Worm (Caenorhabditis elegans) whole organism, L3 larva: Measurements from ENCODE around the gene mel-32.

Experiments used
- R02D3.7 ChIP-seq: fragments of 150-350 bp; optimal IDR thresholded peaks from 2 replicates; lab custom pipeline; 2014; ENCODE audit warnings: missing biosample characterization, missing genetic modification characterization
- ZK546.5 ChIP-seq: sonication (generic microtip); optimal IDR thresholded peaks from 2 replicates; lab custom pipeline; 2017; ENCODE audit warnings: missing biosample characterization, missing genetic modification characterization
- ama-1 ChIP-seq: fragments of 150-350 bp; optimal IDR thresholded peaks from 2 replicates; lab custom pipeline; 2018
- ceh-16 ChIP-seq: sonication (generic microtip); optimal IDR thresholded peaks from 2 replicates; lab custom pipeline; 2017; ENCODE audit warnings: missing biosample characterization, missing genetic modification characterization
- ceh-28 ChIP-seq: fragments of 150-350 bp; optimal IDR thresholded peaks from 2 replicates; lab custom pipeline; 2014; ENCODE audit warnings: missing biosample characterization, missing genetic modification reagents, missing genetic modification characterization
- ceh-82 ChIP-seq: fragments of 150-350 bp; optimal IDR thresholded peaks from 2 replicates; lab custom pipeline; 2014; ENCODE audit warnings: missing biosample characterization, missing genetic modification characterization
- ceh-9 ChIP-seq: sonication (generic microtip); optimal IDR thresholded peaks from 2 replicates; lab custom pipeline; 2018; ENCODE audit warnings: missing biosample characterization, missing genetic modification characterization
- daf-12 ChIP-seq: fragments of 150-350 bp; optimal IDR thresholded peaks from 2 replicates; lab custom pipeline; 2014; ENCODE audit warnings: missing biosample characterization, missing genetic modification reagents, missing genetic modification characterization
- egl-27 ChIP-seq: sonication (generic microtip); optimal IDR thresholded peaks from 4 replicates; lab custom pipeline; 2017; ENCODE audit warnings: missing biosample characterization, missing genetic modification reagents, missing genetic modification characterization
- egl-5 ChIP-seq: fragments of 150-350 bp; optimal IDR thresholded peaks from 2 replicates; lab custom pipeline; 2017; ENCODE audit warnings: missing biosample characterization, missing genetic modification reagents, missing genetic modification characterization, inconsistent platforms
- elt-1 ChIP-seq: fragments of 150-350 bp; optimal IDR thresholded peaks from 2 replicates; lab custom pipeline; 2014; ENCODE audit warnings: missing biosample characterization, missing genetic modification characterization
- eor-1 ChIP-seq, 2 experiments: fragments of 150-350 bp; optimal IDR thresholded peaks; 2 replicates each; lab custom pipeline; 2014 to 2018; ENCODE audit warnings: missing biosample characterization in 2 of 2, missing genetic modification characterization in 2 of 2
- fkh-10 ChIP-seq: sonication (generic microtip); optimal IDR thresholded peaks from 2 replicates; lab custom pipeline; 2017; ENCODE audit warnings: missing biosample characterization, missing genetic modification reagents, missing genetic modification characterization
- fos-1 ChIP-seq: fragments of 150-350 bp; optimal IDR thresholded peaks from 2 replicates; lab custom pipeline; 2014; ENCODE audit warnings: missing biosample characterization, missing genetic modification characterization
- hmg-11 ChIP-seq: sonication (generic microtip); optimal IDR thresholded peaks from 2 replicates; lab custom pipeline; 2016; ENCODE audit warnings: missing genetic modification characterization, missing compliant biosample characterization
- jun-1 ChIP-seq: fragments of 150-350 bp; optimal IDR thresholded peaks from 2 replicates; lab custom pipeline; 2014; ENCODE audit warnings: missing biosample characterization, missing genetic modification reagents, missing genetic modification characterization
- lin-15B ChIP-seq: fragments of 150-350 bp; optimal IDR thresholded peaks from 2 replicates; lab custom pipeline; 2014; ENCODE audit warnings: missing biosample characterization, missing genetic modification characterization
- lsy-12 ChIP-seq: sonication (generic microtip); optimal IDR thresholded peaks from 2 replicates; lab custom pipeline; 2016; ENCODE audit warnings: mild to moderate bottlenecking, missing genetic modification characterization, missing compliant biosample characterization
- mdl-1 ChIP-seq: fragments of 150-350 bp; optimal IDR thresholded peaks from 2 replicates; lab custom pipeline; 2014; ENCODE audit warnings: missing biosample characterization, missing genetic modification characterization
- mml-1 ChIP-seq: fragments of 150-350 bp; sonication (generic microtip); optimal IDR thresholded peaks from 3 replicates; lab custom pipeline; 2014; ENCODE audit warnings: missing biosample characterization, missing genetic modification characterization
- nfya-1 ChIP-seq: sonication (generic microtip); optimal IDR thresholded peaks from 2 replicates; lab custom pipeline; 2017; ENCODE audit warnings: missing genetic modification characterization, mild to moderate bottlenecking, missing compliant biosample characterization, antibody characterized with exemption, moderate library complexity; ENCODE audit not compliant: insufficient read depth
- nhr-11 ChIP-seq: fragments of 150-350 bp; optimal IDR thresholded peaks from 2 replicates; lab custom pipeline; 2014; ENCODE audit warnings: missing biosample characterization, missing genetic modification characterization
- nhr-12 ChIP-seq: fragments of 150-350 bp; optimal IDR thresholded peaks from 2 replicates; lab custom pipeline; 2014; ENCODE audit warnings: missing biosample characterization, missing genetic modification characterization
- nhr-23 ChIP-seq: fragments of 150-350 bp; optimal IDR thresholded peaks from 2 replicates; lab custom pipeline; 2014; ENCODE audit warnings: missing biosample characterization, missing genetic modification reagents, missing genetic modification characterization
- nhr-237 ChIP-seq: fragments of 150-350 bp; optimal IDR thresholded peaks from 2 replicates; lab custom pipeline; 2014; ENCODE audit warnings: missing biosample characterization, missing genetic modification characterization
- nhr-25 ChIP-seq: sonication (generic microtip); optimal IDR thresholded peaks from 2 replicates; lab custom pipeline; 2017; ENCODE audit warnings: missing biosample characterization, missing genetic modification characterization
- nhr-28 ChIP-seq: fragments of 150-350 bp; optimal IDR thresholded peaks from 2 replicates; lab custom pipeline; 2014; ENCODE audit warnings: missing biosample characterization, missing genetic modification characterization
- nhr-43 ChIP-seq: sonication (generic microtip); optimal IDR thresholded peaks from 2 replicates; lab custom pipeline; 2016; ENCODE audit warnings: mild to moderate bottlenecking, missing genetic modification characterization, missing compliant biosample characterization; ENCODE audit not compliant: poor library complexity, severe bottlenecking
- nhr-67 ChIP-seq: fragments of 150-350 bp; optimal IDR thresholded peaks from 2 replicates; lab custom pipeline; 2014; ENCODE audit warnings: missing biosample characterization, missing genetic modification characterization
- nhr-76 ChIP-seq: fragments of 150-350 bp; sonication (generic microtip); optimal IDR thresholded peaks from 5 replicates; lab custom pipeline; 2014; ENCODE audit warnings: missing biosample characterization, missing genetic modification characterization
- nhr-77 ChIP-seq: fragments of 150-350 bp; optimal IDR thresholded peaks from 2 replicates; lab custom pipeline; 2014; ENCODE audit warnings: missing biosample characterization, missing genetic modification characterization
- sea-2 ChIP-seq: fragments of 150-350 bp; sonication (generic microtip); optimal IDR thresholded peaks from 4 replicates; lab custom pipeline; 2014; ENCODE audit warnings: missing biosample characterization, missing genetic modification reagents, missing genetic modification characterization
- skn-1 ChIP-seq: fragments of 150-350 bp; optimal IDR thresholded peaks from 2 replicates; lab custom pipeline; 2014; ENCODE audit warnings: missing biosample characterization, missing genetic modification characterization
- snpc-4 ChIP-seq: fragments of 150-350 bp; optimal IDR thresholded peaks from 2 replicates; lab custom pipeline; 2014; ENCODE audit warnings: missing biosample characterization, missing genetic modification characterization
- tbx-2 ChIP-seq: sonication (generic microtip); optimal IDR thresholded peaks from 2 replicates; lab custom pipeline; 2016; ENCODE audit warnings: mild to moderate bottlenecking, missing genetic modification characterization, missing compliant biosample characterization
- unc-39 ChIP-seq: sonication (generic microtip); optimal IDR thresholded peaks from 4 replicates; lab custom pipeline; 2017; ENCODE audit warnings: missing biosample characterization, missing genetic modification characterization
- unc-62 ChIP-seq: fragments of 150-350 bp; sonication (generic microtip); optimal IDR thresholded peaks from 4 replicates; lab custom pipeline; 2014; ENCODE audit warnings: missing biosample characterization, missing genetic modification reagents, missing genetic modification characterization
- zag-1 ChIP-seq: fragments of 150-350 bp; optimal IDR thresholded peaks from 2 replicates; lab custom pipeline; 2014; ENCODE audit warnings: missing biosample characterization, missing genetic modification characterization

mel-32 gene

DNA sequence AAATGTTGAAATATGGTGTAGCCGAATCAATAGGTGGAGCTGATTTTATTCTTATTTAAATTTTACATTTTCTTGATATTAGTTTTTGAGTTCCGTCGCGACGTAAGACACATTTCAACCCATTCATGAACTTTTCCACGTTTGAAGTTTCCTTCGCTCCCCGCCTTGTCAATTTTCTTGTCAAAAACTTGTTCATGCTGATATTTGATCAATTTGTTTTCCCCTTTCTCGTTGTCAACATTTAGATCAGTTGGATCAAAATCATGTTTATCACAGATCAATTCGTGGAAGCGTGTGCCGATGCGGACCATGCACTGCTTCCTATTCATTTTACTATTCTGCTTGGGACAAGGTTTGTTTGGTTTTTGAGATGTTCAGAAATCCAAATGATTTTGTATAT lies 40.1 kb upstream of the mel-32 start, which contains the start of gene chtb-2:
chtb-2 (plus strand) TSS at position 301 of the 400 bp plus-strand sequence.
- TF ChIP-seq nhr-28 (no peak), nhr-77 (tag; lab: Kevin White, UChicago) (no peak), ZK546.5 (no peak), fos-1 (no peak), zag-1 (tag; lab: Kevin White, UChicago) (no peak), ceh-16 (tag; lab: Kevin White, UChicago) (no peak), fkh-10 (GFP tag; lab: Kevin White, UChicago) (no peak), nhr-23 (no peak), eor-1 (tag; optimal IDR thresholded peaks at IDR 0.05; lab: Kevin White, UChicago) (no peak), skn-1 (tag; lab: Kevin White, UChicago) (no peak), unc-62 (GFP tag; lab: Kevin White, UChicago) (no peak), R02D3.7 (no peak), nhr-67 (tag; lab: Kevin White, UChicago) (no peak)

DNA sequence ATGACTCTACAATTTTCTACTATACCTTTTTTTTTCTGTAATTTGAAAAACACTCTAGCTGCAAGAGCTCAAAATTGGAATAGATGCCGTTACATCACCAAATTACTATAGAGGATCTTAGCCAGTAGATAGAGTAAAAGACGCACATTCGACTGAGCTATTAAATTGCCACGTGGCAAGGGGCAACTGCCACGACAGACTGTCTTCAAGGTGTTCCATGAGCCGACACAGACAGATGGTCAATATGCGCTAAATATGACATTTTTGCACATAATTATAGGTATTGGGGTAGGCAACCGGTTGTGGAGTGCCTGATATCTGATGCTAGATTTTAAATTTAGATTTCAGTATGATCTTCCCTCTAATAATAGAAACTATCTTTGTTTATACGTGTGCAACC lies 36.6 kb upstream of the mel-32 start:
- TF ChIP-seq nhr-11 (tag; lab: Kevin White, UChicago) (no peak), skn-1 (tag; lab: Kevin White, UChicago) (no peak), fkh-10 (GFP tag; lab: Kevin White, UChicago) (no peak), ama-1 (lab: Kevin White, UChicago) (no peak), nhr-25 (tag; lab: Kevin White, UChicago) (no peak), nhr-43 (tag; lab: Kevin White, UChicago) (no peak), lin-15B (tag; lab: Kevin White, UChicago) (no peak)

ce11 chrIII:6478256-6479004 lies 35.6 kb upstream of the mel-32 start, which contains the start of gene zip-8:
TSS of gene zip-8 (plus strand) at chrIII:6478955.
- no peak for TF ChIP-seq nhr-76
- TF ChIP-seq zag-1 (tag; lab: Kevin White, UChicago): no peak
- TF ChIP-seq ceh-82 (tag; lab: Kevin White, UChicago): no peak
- TF ChIP-seq ceh-28 (tag; lab: Kevin White, UChicago): no peak
- no peak for TF ChIP-seq fos-1
- TF ChIP-seq lsy-12 (tag; lab: Kevin White, UChicago): no peak
- TF ChIP-seq nhr-237 (tag; lab: Kevin White, UChicago): no peak
- no peak for TF ChIP-seq unc-39 (tag; lab: Kevin White, UChicago)
- no peak for TF ChIP-seq tbx-2 (tag; lab: Kevin White, UChicago)
- TF ChIP-seq ama-1 (lab: Kevin White, UChicago): no peak
- no peak for TF ChIP-seq eor-1 (tag; optimal IDR thresholded peaks at IDR 0.05; lab: Kevin White, UChicago)
- TF ChIP-seq, all 47 proteins: peak for 0

ce11 chrIII:6476380-6476779 lies 33.6 kb upstream of the mel-32 start:
- no peak for TF ChIP-seq sea-2 (GFP tag; lab: Kevin White, UChicago)
- no peak for TF ChIP-seq nhr-11 (tag; lab: Kevin White, UChicago)
- TF ChIP-seq egl-5 (tag; lab: Kevin White, UChicago): no peak
- TF ChIP-seq ceh-82 (tag; lab: Kevin White, UChicago): no peak
- no peak for TF ChIP-seq ZK546.5
- no peak for TF ChIP-seq nhr-43 (tag; lab: Kevin White, UChicago)
- no peak for TF ChIP-seq daf-12
- TF ChIP-seq elt-1: no peak
- no peak for TF ChIP-seq ceh-16 (tag; lab: Kevin White, UChicago)
- no peak for TF ChIP-seq nhr-25 (tag; lab: Kevin White, UChicago)
- no peak for TF ChIP-seq lin-15B (tag; lab: Kevin White, UChicago)
- no peak for TF ChIP-seq nhr-12 (tag; lab: Kevin White, UChicago)
- no peak for TF ChIP-seq lsy-12 (tag; lab: Kevin White, UChicago)
- TF ChIP-seq zag-1 (tag; lab: Kevin White, UChicago): no peak
- no peak for TF ChIP-seq nhr-77 (tag; lab: Kevin White, UChicago)
- TF ChIP-seq mdl-1 (tag; lab: Kevin White, UChicago): no peak
- no peak for TF ChIP-seq nhr-237 (tag; lab: Kevin White, UChicago)
- TF ChIP-seq nhr-28: no peak
- no peak for TF ChIP-seq hmg-11 (tag; lab: Kevin White, UChicago)

DNA sequence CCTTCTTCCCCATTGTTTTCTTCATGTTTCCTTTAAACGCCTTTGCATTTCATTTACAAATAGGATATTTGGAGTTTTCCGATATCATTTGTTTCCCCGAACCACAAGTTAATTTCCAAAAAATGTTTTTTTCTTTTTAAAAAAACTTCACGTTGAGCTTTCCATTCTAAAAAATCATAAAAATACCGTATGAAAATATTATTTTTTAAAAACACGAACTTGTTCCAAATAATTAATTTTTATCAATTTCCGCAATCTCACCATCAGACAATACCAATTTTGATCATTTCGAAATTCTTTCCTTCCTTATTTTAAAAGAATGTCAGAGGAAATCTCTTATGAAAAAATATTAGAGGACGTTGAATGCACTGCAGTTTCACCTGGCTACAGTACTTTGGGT lies 28.7 kb upstream of the mel-32 start, which contains the start of gene wht-6:
wht-6 (plus strand) TSS at position 301 of the 400 bp plus-strand sequence.
- TF ChIP-seq fos-1 (no peak), mdl-1 (tag; lab: Kevin White, UChicago) (no peak), nhr-12 (tag; lab: Kevin White, UChicago) (no peak), snpc-4 (tag; lab: Kevin White, UChicago) (no peak), ceh-9 (no peak), mml-1 (tag; lab: Kevin White, UChicago) (no peak), nfya-1 (tag; lab: Kevin White, UChicago) (no peak), tbx-2 (tag; lab: Kevin White, UChicago) (no peak), ceh-82 (tag; lab: Kevin White, UChicago) (no peak), lin-15B (tag; lab: Kevin White, UChicago) (no peak), nhr-28 (no peak), nhr-76 (no peak), jun-1 (tag; lab: Kevin White, UChicago) (no peak), egl-27 (tag; lab: Kevin White, UChicago) (no peak), egl-5 (tag; lab: Kevin White, UChicago) (no peak), lsy-12 (tag; lab: Kevin White, UChicago) (no peak), unc-39 (tag; lab: Kevin White, UChicago) (no peak)
